Worm (Caenorhabditis elegans) whole organism, young adult: ENCODE data around the gene M04G7.2.
A peak's percentile ranks its signal among the peaks of the same experiment; 100 is the strongest.

Experiments
- B0019.2 ChIP-seq: fragments of 200-800 bp; sonication (Bioruptor generic); conservative IDR thresholded peaks from 2 replicates; pipeline ENCODE4 v1.3.6; 2022; ENCODE audit warnings: missing genetic modification reagents, missing genetic modification characterization, missing compliant biosample characterization
- B0336.3 ChIP-seq: fragments of 200-800 bp; sonication (Bioruptor generic); IDR thresholded peaks from 2 replicates; pipeline ENCODE4 v1.3.6; 2022; ENCODE audit warnings: missing genetic modification characterization, missing compliant biosample characterization
- C06A6.2 ChIP-seq: fragments of 200-800 bp; sonication (Bioruptor generic); conservative IDR thresholded peaks from 2 replicates; pipeline ENCODE4 v1.3.6; 2022; ENCODE audit warnings: missing genetic modification characterization, missing compliant biosample characterization
- F10E7.11 ChIP-seq: sonication (generic microtip); optimal IDR thresholded peaks from 2 replicates; lab custom pipeline; 2017; ENCODE audit warnings: mild to moderate bottlenecking, missing genetic modification characterization, moderate library complexity, missing compliant biosample characterization
- F23B12.7 ChIP-seq: sonication (generic microtip); optimal IDR thresholded peaks from 2 replicates; lab custom pipeline; 2017; ENCODE audit warnings: missing genetic modification characterization, mild to moderate bottlenecking, missing compliant biosample characterization, antibody characterized with exemption, moderate library complexity; ENCODE audit not compliant: insufficient read depth
- F39B2.1 ChIP-seq: fragments of 200-800 bp; sonication (Bioruptor generic); IDR thresholded peaks from 2 replicates; pipeline ENCODE4 v1.3.6; 2022; ENCODE audit warnings: missing genetic modification reagents, missing genetic modification characterization, missing compliant biosample characterization
- F57A8.1 ChIP-seq: fragments of 200-800 bp; sonication (Bioruptor generic); optimal IDR thresholded peaks from 2 replicates; lab custom pipeline; 2018; ENCODE audit warnings: mild to moderate bottlenecking, missing genetic modification characterization, moderate library complexity, missing compliant biosample characterization
- F57C9.4 ChIP-seq: sonication (generic microtip); optimal IDR thresholded peaks from 2 replicates; lab custom pipeline; 2017; ENCODE audit warnings: mild to moderate bottlenecking, missing genetic modification characterization, missing compliant biosample characterization
- athp-1 ChIP-seq: sonication (generic microtip); optimal IDR thresholded peaks from 2 replicates; lab custom pipeline; 2017; ENCODE audit warnings: mild to moderate bottlenecking, missing genetic modification characterization, missing compliant biosample characterization
- attf-6 ChIP-seq: fragments of 200-800 bp; sonication (Bioruptor generic); IDR thresholded peaks from 2 replicates; pipeline ENCODE4 v1.3.6; 2022; ENCODE audit warnings: missing genetic modification reagents, missing genetic modification characterization, missing compliant biosample characterization
- bed-2 ChIP-seq: fragments of 200-800 bp; sonication (Bioruptor generic); IDR thresholded peaks from 2 replicates; pipeline ENCODE4 v1.3.6; 2022; ENCODE audit warnings: missing genetic modification reagents, missing genetic modification characterization, missing compliant biosample characterization
- ceh-58 ChIP-seq: fragments of 200-800 bp; sonication (Bioruptor generic); IDR thresholded peaks from 2 replicates; pipeline ENCODE4 v1.3.6; 2022; ENCODE audit warnings: missing genetic modification characterization, missing compliant biosample characterization
- efl-1 ChIP-seq: fragments of 150-350 bp; optimal IDR thresholded peaks from 2 replicates; lab custom pipeline; 2014; ENCODE audit warnings: missing biosample characterization, missing genetic modification reagents, missing genetic modification characterization
- egl-18 ChIP-seq: fragments of 200-800 bp; sonication (Bioruptor generic); IDR thresholded peaks from 2 replicates; pipeline ENCODE4 v1.3.6; 2022; ENCODE audit warnings: missing genetic modification reagents, missing genetic modification characterization, missing compliant biosample characterization
- him-1 ChIP-seq: sonication (generic microtip); optimal IDR thresholded peaks from 2 replicates; lab custom pipeline; 2016; ENCODE audit warnings: missing genotype, missing genetic modification reagents, missing genetic modification characterization, missing compliant biosample characterization
- hlh-12 ChIP-seq: sonication (generic microtip); optimal IDR thresholded peaks from 2 replicates; lab custom pipeline; 2016; ENCODE audit warnings: missing genetic modification characterization, missing compliant biosample characterization
- hmg-1.2 ChIP-seq: fragments of 200-800 bp; sonication (Bioruptor generic); IDR thresholded peaks from 2 replicates; pipeline ENCODE4 v1.3.6; 2022; ENCODE audit warnings: missing genetic modification reagents, missing genetic modification characterization, missing compliant biosample characterization
- hsf-1 ChIP-seq: fragments of 200-800 bp; sonication (Bioruptor generic); IDR thresholded peaks from 2 replicates; pipeline ENCODE4 v1.3.6; 2022; ENCODE audit warnings: missing genetic modification reagents, missing genetic modification characterization, missing compliant biosample characterization
- lin-26 ChIP-seq: fragments of 200-800 bp; sonication (Bioruptor generic); IDR thresholded peaks from 2 replicates; pipeline ENCODE4 v1.3.6; 2022; ENCODE audit warnings: missing genetic modification reagents, missing genetic modification characterization, missing compliant biosample characterization
- lsl-1 ChIP-seq: fragments of 200-800 bp; sonication (Bioruptor generic); optimal IDR thresholded peaks from 2 replicates; lab custom pipeline; 2018; ENCODE audit warnings: mild to moderate bottlenecking, missing genetic modification characterization, moderate library complexity, missing compliant biosample characterization
- madf-10 ChIP-seq: sonication (generic microtip); optimal IDR thresholded peaks from 2 replicates; lab custom pipeline; 2016; ENCODE audit warnings: mild to moderate bottlenecking, missing genetic modification characterization, missing compliant biosample characterization
- madf-3 ChIP-seq: fragments of 200-800 bp; sonication (Bioruptor generic); IDR thresholded peaks from 2 replicates; pipeline ENCODE4 v1.3.6; 2022; ENCODE audit warnings: missing genetic modification reagents, missing genetic modification characterization, missing compliant biosample characterization
- madf-8 ChIP-seq: fragments of 200-800 bp; sonication (Bioruptor generic); conservative IDR thresholded peaks from 2 replicates; pipeline ENCODE4 v1.3.6; 2022; ENCODE audit warnings: missing genetic modification reagents, missing genetic modification characterization, missing compliant biosample characterization
- mcd-1 ChIP-seq: fragments of 200-800 bp; sonication (Bioruptor generic); IDR thresholded peaks from 2 replicates; pipeline ENCODE4 v1.3.6; 2022; ENCODE audit warnings: missing genetic modification reagents, missing genetic modification characterization, missing compliant biosample characterization
- mxl-1 ChIP-seq: sonication (generic microtip); optimal IDR thresholded peaks from 2 replicates; lab custom pipeline; 2016; ENCODE audit warnings: missing genetic modification characterization, missing compliant biosample characterization
- nfya-2 ChIP-seq: fragments of 200-800 bp; sonication (Bioruptor generic); IDR thresholded peaks from 2 replicates; pipeline ENCODE4 v1.3.6; 2022; ENCODE audit warnings: missing genetic modification reagents, missing genetic modification characterization, missing compliant biosample characterization
- nfyb-1 ChIP-seq: fragments of 200-800 bp; sonication (Bioruptor generic); IDR thresholded peaks from 2 replicates; pipeline ENCODE4 v1.3.6; 2022; ENCODE audit warnings: missing genetic modification reagents, missing genetic modification characterization, missing compliant biosample characterization
- pbrm-1 ChIP-seq: fragments of 200-800 bp; sonication (Bioruptor generic); IDR thresholded peaks from 2 replicates; pipeline ENCODE4 v1.3.6; 2022; ENCODE audit warnings: missing genetic modification reagents, missing genetic modification characterization, missing compliant biosample characterization
- sdz-38 ChIP-seq: sonication (generic microtip); optimal IDR thresholded peaks from 2 replicates; lab custom pipeline; 2016; ENCODE audit warnings: missing genotype, missing genetic modification characterization, missing compliant biosample characterization
- sea-2 ChIP-seq: fragments of 200-800 bp; sonication (Bioruptor generic); IDR thresholded peaks from 2 replicates; pipeline ENCODE4 v1.3.6; 2022; ENCODE audit warnings: missing genetic modification characterization, missing compliant biosample characterization
- snpc-1.1 ChIP-seq: sonication (generic microtip); optimal IDR thresholded peaks from 2 replicates; lab custom pipeline; 2017; ENCODE audit warnings: missing genetic modification characterization, mild to moderate bottlenecking, missing compliant biosample characterization, antibody characterized with exemption, moderate library complexity, missing genotype, missing genetic modification reagents; ENCODE audit not compliant: insufficient read depth
- snpc-1.3 ChIP-seq: sonication (generic microtip); optimal IDR thresholded peaks from 2 replicates; lab custom pipeline; 2017; ENCODE audit warnings: missing genetic modification characterization, mild to moderate bottlenecking, missing compliant biosample characterization, antibody characterized with exemption, moderate library complexity, missing genotype, missing genetic modification reagents; ENCODE audit not compliant: insufficient read depth
- snpc-3.4 ChIP-seq: sonication (generic microtip); optimal IDR thresholded peaks from 2 replicates; lab custom pipeline; 2017; ENCODE audit warnings: missing genetic modification characterization, mild to moderate bottlenecking, missing compliant biosample characterization, antibody characterized with exemption, moderate library complexity, missing genotype, missing genetic modification reagents
- snpc-4 ChIP-seq, 5 experiments: fragments of 150-350 bp in 1 of 5; sonication (generic microtip) in 4 of 5; optimal IDR thresholded peaks; 2 replicates each; lab custom pipeline; 2014 to 2018; ENCODE audit warnings: missing genetic modification characterization in 5 of 5, missing biosample characterization in 3 of 5, antibody characterized with exemption in 2 of 5, mild to moderate bottlenecking in 2 of 5, missing compliant biosample characterization in 2 of 5, missing genotype in 2 of 5, moderate library complexity in 2 of 5, missing genetic modification reagents in 1 of 5
- tbp1 ChIP-seq: fragments of 200-800 bp; sonication (Bioruptor generic); optimal IDR thresholded peaks from 2 replicates; lab custom pipeline; 2018; ENCODE audit warnings: mild to moderate bottlenecking, missing genetic modification characterization, missing compliant biosample characterization
- ztf-28 ChIP-seq: fragments of 200-800 bp; sonication (Bioruptor generic); IDR thresholded peaks from 2 replicates; pipeline ENCODE4 v1.3.6; 2022; ENCODE audit warnings: missing genetic modification reagents, missing genetic modification characterization, missing compliant biosample characterization
- ztf-3 ChIP-seq: fragments of 200-800 bp; sonication (Bioruptor generic); optimal IDR thresholded peaks from 2 replicates; lab custom pipeline; 2018; ENCODE audit warnings: mild to moderate bottlenecking, missing genetic modification characterization, missing compliant biosample characterization

M04G7.2 gene

ce11 chrIV:497155-497554 is 36.3 kb upstream of the M04G7.2 start:
- TF ChIP-seq ceh-58 (GFP tag; lab: Robert Waterston, UW) = no peak
- no peak for TF ChIP-seq madf-3
- TF ChIP-seq lin-26 (GFP tag; lab: Robert Waterston, UW) = no peak
- TF ChIP-seq sdz-38 (tag; lab: Kevin White, UChicago) = no peak
- no peak for TF ChIP-seq snpc-1.3 (tag; lab: Kevin White, UChicago)
- no peak for TF ChIP-seq efl-1 (GFP tag; lab: Kevin White, UChicago)
- TF ChIP-seq madf-8 = no peak
- TF ChIP-seq attf-6 (GFP tag; lab: Robert Waterston, UW) = no peak
- no peak for TF ChIP-seq lsl-1 (GFP tag; lab: Kevin White, UChicago)
- no peak for TF ChIP-seq F39B2.1
- TF ChIP-seq egl-18 (GFP tag; lab: Robert Waterston, UW) = no peak
- TF ChIP-seq, all 124 proteins: peak for 0

- TF ChIP-seq pbrm-1 (GFP tag; lab: Robert Waterston, UW) (no peak), C06A6.2 (GFP tag; lab: Robert Waterston, UW) (no peak), F39B2.1 (no peak), athp-1 (no peak), F57C9.4 (no peak), madf-10 (tag; lab: Kevin White, UChicago) (no peak), sea-2 (GFP tag; lab: Robert Waterston, UW) (no peak), B0336.3 (GFP tag; lab: Robert Waterston, UW) (no peak), bed-2 (GFP tag; lab: Robert Waterston, UW) (no peak)
These were observed 23.9 kb upstream of the M04G7.2 start for ce11 chrIV:484768-485167.

ce11 chrIV:484004-484403 is 23.2 kb upstream of the M04G7.2 start:
- TF ChIP-seq nfyb-1 (GFP tag; lab: Robert Waterston, UW) (no peak), hsf-1 (GFP tag; lab: Robert Waterston, UW) (no peak), him-1 (no peak), ztf-3 (GFP tag; lab: Kevin White, UChicago) (no peak), nfya-2 (no peak), mxl-1 (tag; lab: Kevin White, UChicago) (no peak), tbp1 (GFP tag; lab: Kevin White, UChicago) (no peak), hlh-12 (tag; lab: Kevin White, UChicago) (no peak)

- TF ChIP-seq F57A8.1 (GFP tag; lab: Kevin White, UChicago) = no peak
- TF ChIP-seq snpc-3.4 (tag; lab: Kevin White, UChicago) = no peak
- no peak for TF ChIP-seq snpc-1.3 (tag; lab: Kevin White, UChicago)
- TF ChIP-seq B0019.2 (GFP tag; lab: Robert Waterston, UW) = no peak
- TF ChIP-seq nfyb-1 (GFP tag; lab: Robert Waterston, UW) = no peak
- no peak for TF ChIP-seq ztf-28 (GFP tag; lab: Robert Waterston, UW)
- no peak for TF ChIP-seq C06A6.2 (GFP tag; lab: Robert Waterston, UW)
- TF ChIP-seq F23B12.7 (tag; lab: Kevin White, UChicago) = no peak
These were observed 20.2 kb upstream of the M04G7.2 start, which contains the start of gene npr-37 for ce11 chrIV:481067-481466. Gene npr-37, minus strand, starts transcription at chrIV:481167.

- TF ChIP-seq F10E7.11 (tag; lab: Kevin White, UChicago) (no peak), mcd-1 (0 out of 2 replicates have a peak, but pooled peaks have one; percentile 11), hmg-1.2 (GFP tag; lab: Robert Waterston, UW) (peak; percentile 54), snpc-4 (GFP tag; optimal IDR thresholded peaks at IDR 0.05; lab: Kevin White, UChicago) (no peak), snpc-4 (tag; optimal IDR thresholded peaks at IDR 0.05; lab: Kevin White, UChicago) (peak in 1 of 4 experiments; percentile 76), snpc-1.1 (peak; percentile 52)
These were observed 7.5 kb upstream of the M04G7.2 start for ce11 chrIV:468307-468706.
